Fruit fly (Drosophila melanogaster): ENCODE measurements around the gene CG2701.

Gene CG2701

DNA sequence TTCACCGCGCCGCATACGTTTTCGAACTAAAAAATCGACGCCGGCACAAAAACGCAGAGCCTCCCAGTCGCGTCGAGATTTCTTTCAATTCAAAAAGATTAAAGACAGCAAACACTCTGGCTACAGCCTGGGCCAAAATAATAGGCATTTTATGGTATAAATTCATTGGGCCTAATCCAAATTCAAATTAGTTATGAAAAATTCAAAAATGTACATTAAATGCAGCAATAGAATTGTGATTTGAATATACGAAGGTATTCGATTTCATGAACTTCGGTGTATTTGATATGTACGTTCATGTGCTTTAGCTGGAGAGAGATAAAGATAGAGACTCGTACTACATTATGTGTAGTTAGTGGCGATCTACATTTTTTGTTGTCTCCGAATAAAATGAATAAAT, 23.9 kb upstream of the CG2701 start, which contains the start of gene Syx4 (continued):
- TF ChIP-seq Lhr (GFP tag; optimal IDR thresholded peaks at IDR 0.05) = peak; percentile 50
- 0 out of 2 replicates have a peak, but pooled peaks have one; percentile 48 for TF ChIP-seq aop (GFP tag; IDR thresholded peaks at IDR 0.05)
- peak; percentile 86 for TF ChIP-seq repo (GFP tag; optimal IDR thresholded peaks at IDR 0.05)
- peak; percentile 53; the same call in 1 of the 2 replicates for TF ChIP-seq Lim3 (GFP tag; IDR thresholded peaks at IDR 0.05)
- peak; percentile 83 for TF ChIP-seq Taf1 (GFP tag; IDR thresholded peaks at IDR 0.05)
- peak; percentile 73 for TF ChIP-seq dm (GFP tag; optimal IDR thresholded peaks at IDR 0.05)
- peak; percentile 87 for TF ChIP-seq ase (GFP tag; IDR thresholded peaks at IDR 0.05)
- peak; percentile 77 for TF ChIP-seq CG16815 (GFP tag; optimal IDR thresholded peaks at IDR 0.05)
- TF ChIP-seq CG2678 (tag; optimal IDR thresholded peaks at IDR 0.05) = peak; percentile 96
- TF ChIP-seq CG11723 (GFP tag; optimal IDR thresholded peaks at IDR 0.05) = peak; percentile 77
- TF ChIP-seq Scr (GFP tag; IDR thresholded peaks at IDR 0.05; ENCODE audit: partially characterized antibody) = no peak
- TF ChIP-seq mam (GFP tag; optimal IDR thresholded peaks at IDR 0.05) = peak; percentile 92
- no peak for TF ChIP-seq HLHmδ (GFP tag; optimal IDR thresholded peaks at IDR 0.05)
- peak in 1 of 2 experiments; percentile 27 for TF ChIP-seq crp (GFP tag; optimal IDR thresholded peaks at IDR 0.05)
- peak; percentile 3 for TF ChIP-seq CG8290 (GFP tag; optimal IDR thresholded peaks at IDR 0.05)
- TF ChIP-seq CG8290 (tag; optimal IDR thresholded peaks at IDR 0.05) = peak in 1 of 2 experiments; percentile 98
- TF ChIP-seq CG12942 (GFP tag; optimal IDR thresholded peaks at IDR 0.05) = peak; percentile 80
- TF ChIP-seq CG13296 (GFP tag; optimal IDR thresholded peaks at IDR 0.05) = peak; percentile 91
- peak; percentile 80 for TF ChIP-seq CG18011 (GFP tag; optimal IDR thresholded peaks at IDR 0.05)
- peak; percentile 87 for TF ChIP-seq CG2712 (tag; optimal IDR thresholded peaks at IDR 0.05)
- peak; percentile 88 for TF ChIP-seq CG30403 (GFP tag; optimal IDR thresholded peaks at IDR 0.05)
- TF ChIP-seq dmrt99B (tag; optimal IDR thresholded peaks at IDR 0.05) = peak; percentile 95
- TF ChIP-seq nmo (GFP tag; optimal IDR thresholded peaks at IDR 0.05) = peak; percentile 88
- TF ChIP-seq Xbp1 (GFP tag; optimal IDR thresholded peaks at IDR 0.05) = peak; percentile 89
- TF ChIP-seq CG2116 (GFP tag; optimal IDR thresholded peaks at IDR 0.05) = peak; percentile 50
- TF ChIP-seq ac (GFP tag; optimal IDR thresholded peaks at IDR 0.05) = no peak
- no peak for TF ChIP-seq CG6791 (GFP tag; IDR thresholded peaks at IDR 0.05; ENCODE audit: partially characterized antibody)
- TF ChIP-seq CG14710 (tag; optimal IDR thresholded peaks at IDR 0.05) = peak; percentile 52
- peak; percentile 52 for TF ChIP-seq zen (tag; optimal IDR thresholded peaks at IDR 0.05)
- peak; percentile 51; the same call in 1 of the 2 replicates for TF ChIP-seq ham (GFP tag; IDR thresholded peaks at IDR 0.05)
- peak; percentile 56; the same call in 1 of the 2 replicates for TF ChIP-seq CG4360 (GFP tag; IDR thresholded peaks at IDR 0.05)
- no peak for TF ChIP-seq Stat92E (GFP tag; optimal IDR thresholded peaks at IDR 0.05)
- TF ChIP-seq pan (optimal IDR thresholded peaks at IDR 0.05) = no peak
- peak in 1 of 2 experiments; percentile 93 for TF ChIP-seq pan (GFP tag; optimal IDR thresholded peaks at IDR 0.05 in 1 of 2, IDR thresholded peaks at IDR 0.05 in 1 of 2)
- TF ChIP-seq Adf1 (GFP tag; IDR thresholded peaks at IDR 0.05) = peak; percentile 64; the same call in 1 of the 2 replicates
- no peak for TF ChIP-seq sc (optimal IDR thresholded peaks at IDR 0.05)
- peak; percentile 35 for TF ChIP-seq sc (GFP tag; optimal IDR thresholded peaks at IDR 0.05)
- TF ChIP-seq E2f1 (GFP tag; IDR thresholded peaks at IDR 0.05) = peak; percentile 89
- peak; percentile 84 for TF ChIP-seq Camta (GFP tag; optimal IDR thresholded peaks at IDR 0.05)
- TF ChIP-seq gce (GFP tag; IDR thresholded peaks at IDR 0.05) = peak; percentile 88
- TF ChIP-seq Vsx1 (GFP tag; optimal IDR thresholded peaks at IDR 0.05) = peak; percentile 76
- TF ChIP-seq prd (optimal IDR thresholded peaks at IDR 0.05) = no peak
- TF ChIP-seq prd (GFP tag; IDR thresholded peaks at IDR 0.05) = peak; percentile 85
- TF ChIP-seq corto (GFP tag; optimal IDR thresholded peaks at IDR 0.05) = peak; percentile 82
- peak; percentile 83 for TF ChIP-seq CG13624 (GFP tag; optimal IDR thresholded peaks at IDR 0.05)
- peak; percentile 81 for TF ChIP-seq Rx (GFP tag; IDR thresholded peaks at IDR 0.05)
- peak; percentile 34; the same call in 1 of the 2 replicates for TF ChIP-seq CG8765 (GFP tag; IDR thresholded peaks at IDR 0.05)
- TF ChIP-seq CG3407 (GFP tag; optimal IDR thresholded peaks at IDR 0.05) = peak; percentile 76
- TF ChIP-seq jumu (GFP tag; optimal IDR thresholded peaks at IDR 0.05) = peak; percentile 82
- peak; percentile 67 for TF ChIP-seq CG6254 (GFP tag; optimal IDR thresholded peaks at IDR 0.05)
- TF ChIP-seq NC2β (GFP tag; optimal IDR thresholded peaks at IDR 0.05) = peak; percentile 82

All from whole organism, embryonic.